Worm (Caenorhabditis elegans) whole organism, L1 larva: ENCODE measurements around the gene F49C12.6.

ENCODE experiments used
- aha-1 ChIP-seq: fragments of 150-350 bp; optimal IDR thresholded peaks from 2 replicates; lab custom pipeline; 2014; ENCODE audit warnings: missing biosample characterization, missing genetic modification characterization
- ces-1 ChIP-seq: fragments of 150-350 bp; optimal IDR thresholded peaks from 2 replicates; lab custom pipeline; 2014; ENCODE audit warnings: missing biosample characterization, missing genetic modification reagents, missing genetic modification characterization
- lsy-2 ChIP-seq, 2 experiments: fragments of 150-350 bp; optimal IDR thresholded peaks; 2 replicates each; lab custom pipeline; 2014; ENCODE audit warnings: missing biosample characterization in 2 of 2, missing genetic modification characterization in 2 of 2
- mef-2 ChIP-seq: fragments of 150-350 bp; optimal IDR thresholded peaks from 2 replicates; lab custom pipeline; 2014; ENCODE audit warnings: missing biosample characterization, missing genetic modification characterization
- nhr-237 ChIP-seq: fragments of 150-350 bp; optimal IDR thresholded peaks from 2 replicates; lab custom pipeline; 2014; ENCODE audit warnings: missing biosample characterization, missing genetic modification characterization
- nhr-90 ChIP-seq: sonication (generic microtip); optimal IDR thresholded peaks from 2 replicates; lab custom pipeline; 2016; ENCODE audit warnings: mild to moderate bottlenecking, missing genetic modification characterization, missing compliant biosample characterization; ENCODE audit not compliant: poor library complexity
- tbx-2 ChIP-seq: sonication (generic microtip); optimal IDR thresholded peaks from 2 replicates; lab custom pipeline; 2016; ENCODE audit warnings: missing genetic modification characterization, missing compliant biosample characterization
- xbp-1 ChIP-seq: sonication (generic microtip); optimal IDR thresholded peaks from 2 replicates; lab custom pipeline; 2016; ENCODE audit warnings: missing genetic modification characterization, missing compliant biosample characterization

DNA sequence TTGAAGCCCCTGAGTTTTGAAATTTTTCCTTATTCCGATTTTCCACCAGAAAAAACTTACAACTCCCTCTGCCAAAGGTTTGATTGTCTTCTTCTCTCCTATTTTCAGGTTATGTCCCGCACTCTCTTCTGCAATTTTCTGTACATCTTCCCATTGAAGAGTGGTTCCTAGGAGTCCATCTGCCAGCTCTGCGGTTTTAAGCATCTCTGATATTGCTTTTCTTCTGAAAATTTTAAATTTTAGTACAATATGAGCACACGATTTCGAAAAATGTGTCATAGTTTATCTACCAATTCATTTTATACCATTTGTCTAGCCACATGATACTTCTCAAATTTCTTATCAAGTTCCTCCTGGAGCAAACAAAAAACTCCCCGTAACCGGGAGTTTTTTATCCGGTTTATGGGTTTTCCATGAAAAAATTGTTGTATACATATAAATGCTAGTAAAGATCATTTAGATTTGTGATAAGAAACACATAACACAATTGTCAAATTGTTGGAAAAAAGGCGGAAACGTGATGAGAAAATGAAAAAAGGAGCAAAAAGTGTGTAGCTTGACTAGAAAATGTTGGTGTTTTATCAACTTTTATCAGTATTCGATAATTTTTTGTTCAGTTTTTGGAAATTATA lies 2.2 kb upstream of the F49C12.6 start:
- TF ChIP-seq nhr-237 (tag; lab: Kevin White, UChicago) = no peak
- TF ChIP-seq lsy-2 (tag; optimal IDR thresholded peaks at IDR 0.05; lab: Kevin White, UChicago) = no peak
- TF ChIP-seq aha-1 (tag; lab: Kevin White, UChicago) = no peak
- no peak for TF ChIP-seq xbp-1 (tag; lab: Kevin White, UChicago)
- no peak for TF ChIP-seq mef-2 (tag; lab: Kevin White, UChicago)
- TF ChIP-seq tbx-2 (tag; lab: Kevin White, UChicago) = no peak
- TF ChIP-seq ces-1 = no peak
- TF ChIP-seq nhr-90 = no peak
